Worm (Caenorhabditis elegans): ENCODE results near the gene col-128.

Gene col-128

ce11 chrIV:11566146-11566545 is 14.4 kb upstream of the col-128 start, which contains the start of gene sec-24.1 (continued):
- TF ChIP-seq elt-3 (tag; optimal IDR thresholded peaks at IDR 0.05) (peak in 2 of 6 experiments; percentile 62 to 97), unc-30 (tag; optimal IDR thresholded peaks at IDR 0.05) (no peak), elt-2 (tag; optimal IDR thresholded peaks at IDR 0.05) (peak; percentile 60), mep-1 (tag; optimal IDR thresholded peaks at IDR 0.05) (peak; percentile 87), nhr-20 (tag; optimal IDR thresholded peaks at IDR 0.05) (peak; percentile 93), efl-1 (optimal IDR thresholded peaks at IDR 0.05) (peak; percentile 93 to 97), efl-1 (GFP tag; optimal IDR thresholded peaks at IDR 0.05 in 1 of 2) (peak; percentile 91 to 100), skn-1 (tag; optimal IDR thresholded peaks at IDR 0.05) (peak; percentile 88), pqm-1 (tag; optimal IDR thresholded peaks at IDR 0.05) (no peak), fkh-8 (tag; optimal IDR thresholded peaks at IDR 0.05) (peak; percentile 72), zip-4 (GFP tag; optimal IDR thresholded peaks at IDR 0.05) (peak; percentile 79), nhr-71 (tag; optimal IDR thresholded peaks at IDR 0.05) (peak; percentile 96), aly-2 (tag; optimal IDR thresholded peaks at IDR 0.05) (peak; percentile 73), nhr-47 (tag; optimal IDR thresholded peaks at IDR 0.05) (peak; percentile 95), swsn-7 (tag; optimal IDR thresholded peaks at IDR 0.05) (peak; percentile 93), unc-86 (tag; optimal IDR thresholded peaks at IDR 0.05) (peak; percentile 88), ama-1 (optimal IDR thresholded peaks at IDR 0.05) (no peak), fkh-10 (GFP tag; optimal IDR thresholded peaks at IDR 0.05) (peak; percentile 11), C16A3.4 (tag; optimal IDR thresholded peaks at IDR 0.05) (peak; percentile 93), lsy-2 (tag; optimal IDR thresholded peaks at IDR 0.05) (peak; percentile 99), rnt-1 (tag; optimal IDR thresholded peaks at IDR 0.05) (peak; percentile 95), vab-15 (tag; optimal IDR thresholded peaks at IDR 0.05) (no peak), ceh-90 (tag; optimal IDR thresholded peaks at IDR 0.05) (no peak), ceh-63 (GFP tag; optimal IDR thresholded peaks at IDR 0.05) (no peak), ceh-8 (GFP tag; optimal IDR thresholded peaks at IDR 0.05) (peak; percentile 69), sup-37 (GFP tag; optimal IDR thresholded peaks at IDR 0.05) (peak; percentile 85), nhr-11 (tag; optimal IDR thresholded peaks at IDR 0.05) (peak; percentile 87), pag-3 (tag; optimal IDR thresholded peaks at IDR 0.05; ENCODE audit: borderline replicate concordance, insufficient read depth) (no peak), irx-1 (tag; optimal IDR thresholded peaks at IDR 0.05) (peak; percentile 79), alr-1 (tag; optimal IDR thresholded peaks at IDR 0.05; ENCODE audit: borderline replicate concordance) (no peak), mab-9 (GFP tag; IDR thresholded peaks at IDR 0.05) (peak; percentile 29; the same call in 1 of the 2 replicates), C04F5.9 (tag; optimal IDR thresholded peaks at IDR 0.05) (peak; percentile 99)

DNA sequence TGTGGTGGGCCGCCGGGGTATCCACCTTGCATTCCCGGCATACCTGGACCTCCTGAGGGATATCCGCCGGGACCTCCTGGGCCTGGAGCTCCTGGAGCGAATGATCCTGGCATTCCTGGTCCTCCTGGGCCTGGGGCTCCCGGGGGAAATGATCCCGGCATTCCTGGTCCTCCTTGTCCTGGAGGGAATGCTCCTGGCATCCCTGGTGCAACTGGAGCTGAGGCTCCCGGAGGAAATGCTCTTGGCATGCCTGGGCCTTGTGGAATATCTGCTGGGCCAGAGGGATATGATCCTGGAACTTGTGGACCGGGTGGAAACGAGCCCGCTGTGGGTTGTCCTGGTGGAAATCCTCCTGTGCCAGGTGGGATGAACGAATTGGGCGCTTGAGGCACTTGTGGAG is 13.3 kb upstream of the col-128 start:
- TF ChIP-seq lin-39 (tag; optimal IDR thresholded peaks at IDR 0.05), result no peak
- no peak for TF ChIP-seq ces-1 (GFP tag; optimal IDR thresholded peaks at IDR 0.05)
- TF ChIP-seq fos-1 (tag; optimal IDR thresholded peaks at IDR 0.05), result no peak
- no peak for TF ChIP-seq grh-1 (GFP tag; IDR thresholded peaks at IDR 0.05)
- no peak for TF ChIP-seq zip-4 (GFP tag; optimal IDR thresholded peaks at IDR 0.05)
- TF ChIP-seq ceh-8 (GFP tag; optimal IDR thresholded peaks at IDR 0.05), result peak; percentile 41
- TF ChIP-seq efl-1 (optimal IDR thresholded peaks at IDR 0.05), result no peak
- TF ChIP-seq efl-1 (GFP tag; optimal IDR thresholded peaks at IDR 0.05 in 1 of 2), result peak in 1 of 2 experiments; percentile 78
- no peak for TF ChIP-seq snpc-4 (tag; optimal IDR thresholded peaks at IDR 0.05)
- TF ChIP-seq pax-3 (tag; optimal IDR thresholded peaks at IDR 0.05), result no peak
- TF ChIP-seq pqm-1 (tag; optimal IDR thresholded peaks at IDR 0.05), result no peak
- no peak for TF ChIP-seq pag-3 (tag; optimal IDR thresholded peaks at IDR 0.05; ENCODE audit: borderline replicate concordance, insufficient read depth)
- TF ChIP-seq C16A3.4 (tag; optimal IDR thresholded peaks at IDR 0.05), result no peak
- TF ChIP-seq alr-1 (tag; optimal IDR thresholded peaks at IDR 0.05; ENCODE audit: borderline replicate concordance), result peak; percentile 19
- TF ChIP-seq tlp-1 (tag; optimal IDR thresholded peaks at IDR 0.05), result no peak
- no peak for TF ChIP-seq irx-1 (tag; optimal IDR thresholded peaks at IDR 0.05)

- no peak for TF ChIP-seq ceh-82 (tag; optimal IDR thresholded peaks at IDR 0.05)
- TF ChIP-seq nhr-71 (tag; optimal IDR thresholded peaks at IDR 0.05), result no peak
- no peak for TF ChIP-seq pqm-1 (tag; optimal IDR thresholded peaks at IDR 0.05)
- TF ChIP-seq egl-13 (tag; optimal IDR thresholded peaks at IDR 0.05), result no peak
Observed at ce11 chrIV:11563090-11563489, 11.3 kb upstream of the col-128 start.

Data from whole organism, L1 larva.